Worm (Caenorhabditis elegans): ENCODE measurements around the gene F58E2.2.

ce11 chrIV:3516586-3516985 lies 46.7 kb downstream of the F58E2.2 start, which contains the start of gene unc-33:
- TF ChIP-seq vab-15 (tag; optimal IDR thresholded peaks at IDR 0.05) (no peak), efl-1 (optimal IDR thresholded peaks at IDR 0.05) (no peak), efl-1 (GFP tag; optimal IDR thresholded peaks at IDR 0.05 in 1 of 2) (no peak), lin-39 (tag; optimal IDR thresholded peaks at IDR 0.05) (no peak), lin-15B (tag; optimal IDR thresholded peaks at IDR 0.05) (no peak), nhr-47 (tag; optimal IDR thresholded peaks at IDR 0.05) (no peak), mab-9 (GFP tag; IDR thresholded peaks at IDR 0.05) (no peak), fkh-8 (tag; optimal IDR thresholded peaks at IDR 0.05) (no peak), snpc-4 (tag; optimal IDR thresholded peaks at IDR 0.05) (no peak), unc-62 (GFP tag; optimal IDR thresholded peaks at IDR 0.05) (no peak), mef-2 (tag; optimal IDR thresholded peaks at IDR 0.05) (no peak), ama-1 (optimal IDR thresholded peaks at IDR 0.05) (no peak), mep-1 (tag; optimal IDR thresholded peaks at IDR 0.05) (no peak), zag-1 (tag; optimal IDR thresholded peaks at IDR 0.05) (no peak)
